Fruit fly (Drosophila melanogaster) Kc167 (cell line): Measurements from ENCODE around the gene atms.

Experiments
- Myc ChIP-seq: fragments of >200 bp; optimal IDR thresholded peaks from 2 replicates; lab custom pipeline; 2017; ENCODE audit warnings: missing external identifiers
- Sin3A ChIP-seq: fragments of >200 bp; optimal IDR thresholded peaks from 2 replicates; lab custom pipeline; 2018; ENCODE audit warnings: missing external identifiers
- h ChIP-seq: fragments of >200 bp; optimal IDR thresholded peaks from 3 replicates; lab custom pipeline; 2018; ENCODE audit warnings: missing external identifiers
- insv ChIP-seq: fragments of >200 bp; optimal IDR thresholded peaks from 3 replicates; lab custom pipeline; 2018; ENCODE audit warnings: missing external identifiers
- psq ChIP-seq: fragments of >200 bp; optimal IDR thresholded peaks from 2 replicates; lab custom pipeline; 2017; ENCODE audit warnings: missing external identifiers
- ttk ChIP-seq: sonication (Bioruptor generic); optimal IDR thresholded peaks from 2 replicates; lab custom pipeline; 2017; ENCODE audit warnings: missing external identifiers

- TF ChIP-seq insv (lab: Kevin White, UChicago) (no peak), psq (lab: Kevin White, UChicago) (no peak), h (lab: Kevin White, UChicago) (no peak), Myc (lab: Kevin White, UChicago) (no peak), Sin3A (lab: Kevin White, UChicago) (no peak), ttk (lab: Kevin White, UChicago) (no peak)
These were observed 30.4 kb downstream of the atms start, which contains the start of gene CG14655 for dm6 chr3R:4780262-4780661.
